Fruit fly (Drosophila melanogaster): ENCODE data around the gene bowl.

The bowl gene

DNA sequence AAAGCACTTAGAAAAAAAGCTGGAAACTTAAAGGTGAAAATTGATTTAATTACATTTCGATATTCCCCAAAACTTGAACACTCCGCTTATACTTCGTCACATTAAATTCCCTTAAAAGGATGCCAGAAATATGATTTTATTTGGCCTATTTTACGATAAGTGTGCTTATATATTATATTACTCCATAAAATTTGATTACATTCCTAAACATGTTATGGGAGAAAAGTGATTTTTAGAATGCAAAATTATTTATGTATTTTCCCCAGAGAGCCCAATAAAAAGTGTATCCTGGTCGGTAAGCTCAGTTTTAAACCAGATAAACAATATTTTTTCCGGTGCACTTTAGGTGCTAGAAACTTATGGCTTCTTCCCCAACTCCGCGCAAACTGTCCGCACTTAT is 33.8 kb upstream of the bowl start:
- TF ChIP-seq Eip78C (GFP tag), result peak; percentile 88
- no peak for TF ChIP-seq eg (GFP tag; IDR thresholded peaks at IDR 0.05)
- TF ChIP-seq Sox14 (GFP tag; optimal IDR thresholded peaks at IDR 0.05), result no peak
- no peak for TF ChIP-seq CG11902 (GFP tag; optimal IDR thresholded peaks at IDR 0.05)
- TF ChIP-seq Hr39 (GFP tag; optimal IDR thresholded peaks at IDR 0.05), result no peak
- TF ChIP-seq Hr4 (GFP tag; optimal IDR thresholded peaks at IDR 0.05), result peak; percentile 58
- TF ChIP-seq OdsH (GFP tag; optimal IDR thresholded peaks at IDR 0.05), result peak; percentile 34
- peak; percentile 16 for TF ChIP-seq CG4318 (GFP tag; optimal IDR thresholded peaks at IDR 0.05)
- TF ChIP-seq CG6276 (GFP tag; optimal IDR thresholded peaks at IDR 0.05), result peak; percentile 2
- peak in 1 of 2 experiments; percentile 1 for TF ChIP-seq salr (GFP tag; optimal IDR thresholded peaks at IDR 0.05)
- no peak for TF ChIP-seq Sox15 (GFP tag; optimal IDR thresholded peaks at IDR 0.05)
- no peak for TF ChIP-seq CG16779 (tag; optimal IDR thresholded peaks at IDR 0.05)
- peak; percentile 57 for TF ChIP-seq svp (GFP tag)
- no peak for TF ChIP-seq Ets21C (GFP tag; optimal IDR thresholded peaks at IDR 0.05)
- no peak for TF ChIP-seq fd85E (GFP tag; optimal IDR thresholded peaks at IDR 0.05)
- TF ChIP-seq Blimp-1 (GFP tag; optimal IDR thresholded peaks at IDR 0.05), result no peak
- no peak for TF ChIP-seq dac (GFP tag; optimal IDR thresholded peaks at IDR 0.05)
- no peak for TF ChIP-seq CG10631 (GFP tag; optimal IDR thresholded peaks at IDR 0.05)
- peak; percentile 14 for TF ChIP-seq Ets96B (tag; optimal IDR thresholded peaks at IDR 0.05)
- TF ChIP-seq achi (GFP tag; optimal IDR thresholded peaks at IDR 0.05), result peak; percentile 31
- peak; percentile 60 for TF ChIP-seq CG32006 (GFP tag; optimal IDR thresholded peaks at IDR 0.05)
- TF ChIP-seq Met (GFP tag; optimal IDR thresholded peaks at IDR 0.05), result no peak

DNA sequence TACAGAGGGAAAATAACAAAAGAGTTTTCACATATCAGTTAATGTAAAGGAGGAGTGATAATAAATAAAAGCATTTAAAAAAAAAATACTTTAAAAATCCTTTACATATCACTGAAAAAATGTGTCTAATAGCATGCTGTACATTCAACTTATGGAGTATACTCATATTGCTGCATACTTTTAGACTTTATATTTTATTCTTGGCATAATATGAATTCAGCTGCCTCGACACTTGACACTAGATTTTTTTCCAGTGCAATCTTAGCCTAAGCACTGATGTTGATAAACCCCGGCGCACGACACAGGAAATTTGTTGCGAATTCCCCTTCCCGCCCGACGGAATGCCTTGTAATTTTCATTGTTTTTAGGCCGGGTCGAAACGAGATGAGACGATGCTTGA is 31.1 kb upstream of the bowl start:
- no peak for TF ChIP-seq CG8119 (GFP tag; IDR thresholded peaks at IDR 0.05)
- TF ChIP-seq Eip93F (GFP tag; optimal IDR thresholded peaks at IDR 0.05), result no peak
- TF ChIP-seq CG11762 (GFP tag; optimal IDR thresholded peaks at IDR 0.05; ENCODE audit: insufficient read depth), result no peak
- TF ChIP-seq Eip78C (GFP tag), result peak; percentile 14
- TF ChIP-seq CG11902 (GFP tag; optimal IDR thresholded peaks at IDR 0.05), result no peak
- no peak for TF ChIP-seq CG32006 (GFP tag; optimal IDR thresholded peaks at IDR 0.05)

dm6 chr2L:3748691-3749090 is 22.8 kb upstream of the bowl start:
- TF ChIP-seq CG10631 (GFP tag; optimal IDR thresholded peaks at IDR 0.05), result no peak
- no peak for TF ChIP-seq esn (GFP tag; optimal IDR thresholded peaks at IDR 0.05)
- no peak for TF ChIP-seq CG8632 (GFP tag; optimal IDR thresholded peaks at IDR 0.05)
- TF ChIP-seq eg (GFP tag; IDR thresholded peaks at IDR 0.05), result 0 out of 3 replicates have a peak, but pooled peaks have one; percentile 14
- TF ChIP-seq CG10669 (GFP tag; optimal IDR thresholded peaks at IDR 0.05), result no peak
- peak; percentile 11 for TF ChIP-seq CG34406 (GFP tag; optimal IDR thresholded peaks at IDR 0.05)
- TF ChIP-seq fd59A (GFP tag; optimal IDR thresholded peaks at IDR 0.05), result no peak
- TF ChIP-seq Eip93F (GFP tag; optimal IDR thresholded peaks at IDR 0.05), result no peak
- no peak for TF ChIP-seq Ets21C (GFP tag; optimal IDR thresholded peaks at IDR 0.05)
- TF ChIP-seq Sox14 (GFP tag; optimal IDR thresholded peaks at IDR 0.05), result no peak
- peak; percentile 28 for TF ChIP-seq net (GFP tag; optimal IDR thresholded peaks at IDR 0.05)
- no peak for TF ChIP-seq CG1621 (tag; optimal IDR thresholded peaks at IDR 0.05)
- TF ChIP-seq svp (GFP tag), result peak; percentile 32
- TF ChIP-seq Eip75B (GFP tag; optimal IDR thresholded peaks at IDR 0.05), result no peak
- TF ChIP-seq CG9139 (GFP tag; optimal IDR thresholded peaks at IDR 0.05), result peak; percentile 25
- TF ChIP-seq acj6 (GFP tag; optimal IDR thresholded peaks at IDR 0.05), result peak; percentile 6
- TF ChIP-seq Blimp-1 (GFP tag; optimal IDR thresholded peaks at IDR 0.05), result no peak
- TF ChIP-seq cyc (GFP tag; optimal IDR thresholded peaks at IDR 0.05), result no peak
- no peak for TF ChIP-seq CG6276 (GFP tag; optimal IDR thresholded peaks at IDR 0.05)
- TF ChIP-seq topi (GFP tag; optimal IDR thresholded peaks at IDR 0.05), result peak; percentile 0
- no peak for TF ChIP-seq CG6792 (GFP tag; optimal IDR thresholded peaks at IDR 0.05)
- peak; percentile 55 for TF ChIP-seq achi (GFP tag; optimal IDR thresholded peaks at IDR 0.05)
- no peak for TF ChIP-seq spab (GFP tag; optimal IDR thresholded peaks at IDR 0.05)
- peak; percentile 33 for TF ChIP-seq CG3919 (GFP tag; optimal IDR thresholded peaks at IDR 0.05)
- TF ChIP-seq CG6163 (GFP tag; IDR thresholded peaks at IDR 0.05), result 0 out of 3 replicates have a peak, but pooled peaks have one; percentile 50
- peak; percentile 5 for TF ChIP-seq OdsH (GFP tag; optimal IDR thresholded peaks at IDR 0.05)
- TF ChIP-seq fkh (GFP tag; optimal IDR thresholded peaks at IDR 0.05), result no peak
